Worm (Caenorhabditis elegans): ENCODE results near the gene idpb-4.

The idpb-4 gene

ce11 chrII:8742006-8742847, 4.9 kb upstream of the idpb-4 start (continued):
- no peak for TF ChIP-seq daf-16 (GFP tag; optimal IDR thresholded peaks at IDR 0.05)
- TF ChIP-seq daf-16 (tag; optimal IDR thresholded peaks at IDR 0.05) = peak; percentile 76
- TF ChIP-seq nhr-111 (GFP tag; optimal IDR thresholded peaks at IDR 0.05) = no peak
- TF ChIP-seq dpl-1 (GFP tag; optimal IDR thresholded peaks at IDR 0.05) = peak; percentile 20
- no peak for TF ChIP-seq zip-2 (tag; optimal IDR thresholded peaks at IDR 0.05)
- TF ChIP-seq rbr-2 (tag; optimal IDR thresholded peaks at IDR 0.05) = peak; percentile 1
- no peak for TF ChIP-seq ZK337.2 (GFP tag; IDR thresholded peaks at IDR 0.05)
- TF ChIP-seq zfp-2 (tag; optimal IDR thresholded peaks at IDR 0.05) = no peak
- peak; percentile 77 for TF ChIP-seq tra-1 (GFP tag; IDR thresholded peaks at IDR 0.05)
- peak; percentile 96 for TF ChIP-seq nhr-48 (tag; optimal IDR thresholded peaks at IDR 0.05)
- TF ChIP-seq zag-1 (tag; optimal IDR thresholded peaks at IDR 0.05) = no peak

- no peak for TF ChIP-seq skn-1 (tag; optimal IDR thresholded peaks at IDR 0.05)
- no peak for TF ChIP-seq daf-19 (GFP tag; conservative IDR thresholded peaks at IDR 0.05)
- TF ChIP-seq zag-1 (tag; optimal IDR thresholded peaks at IDR 0.05) = no peak
- no peak for TF ChIP-seq tag-97 (GFP tag; IDR thresholded peaks at IDR 0.05)
- no peak for TF ChIP-seq aly-2 (tag; optimal IDR thresholded peaks at IDR 0.05)
- TF ChIP-seq Y48G9A.11 (GFP tag; IDR thresholded peaks at IDR 0.05) = no peak
- TF ChIP-seq Y105C5A.15 (GFP tag; IDR thresholded peaks at IDR 0.05) = no peak
- TF ChIP-seq ztf-11 (tag; optimal IDR thresholded peaks at IDR 0.05) = no peak
- TF ChIP-seq lin-38 (GFP tag; IDR thresholded peaks at IDR 0.05) = no peak
- TF ChIP-seq set-16 (GFP tag; IDR thresholded peaks at IDR 0.05) = no peak
- no peak for TF ChIP-seq F37D6.2 (tag; optimal IDR thresholded peaks at IDR 0.05)
- TF ChIP-seq daf-16 (GFP tag; optimal IDR thresholded peaks at IDR 0.05) = peak in 1 of 2 experiments; percentile 48
- peak; percentile 40 for TF ChIP-seq daf-16 (tag; optimal IDR thresholded peaks at IDR 0.05)
- TF ChIP-seq cey-2 (tag; optimal IDR thresholded peaks at IDR 0.05; ENCODE audit: borderline replicate concordance, insufficient read depth) = no peak
- TF ChIP-seq php-3 (GFP tag; IDR thresholded peaks at IDR 0.05) = 0 out of 2 replicates have a peak, but pooled peaks have one; percentile 5
- TF ChIP-seq Y5F2A.4 (GFP tag; optimal IDR thresholded peaks at IDR 0.05) = no peak
- no peak for TF ChIP-seq lir-3 (tag; optimal IDR thresholded peaks at IDR 0.05)
- no peak for TF ChIP-seq ceh-44 (GFP tag; IDR thresholded peaks at IDR 0.05)
- peak in 1 of 2 experiments; percentile 39 for TF ChIP-seq lsy-2 (tag; optimal IDR thresholded peaks at IDR 0.05)
- no peak for TF ChIP-seq lim-7 (GFP tag; IDR thresholded peaks at IDR 0.05)
- no peak for TF ChIP-seq lin-29 (GFP tag; IDR thresholded peaks at IDR 0.05)
- TF ChIP-seq fkh-10 (GFP tag; optimal IDR thresholded peaks at IDR 0.05) = no peak
- TF ChIP-seq lin-15B (tag; optimal IDR thresholded peaks at IDR 0.05) = no peak
- no peak for TF ChIP-seq pha-4 (GFP tag; IDR thresholded peaks at IDR 0.05)
- no peak for TF ChIP-seq pha-4 (tag; optimal IDR thresholded peaks at IDR 0.05)
- no peak for TF ChIP-seq mdt-29 (GFP tag; IDR thresholded peaks at IDR 0.05)
- no peak for TF ChIP-seq Y75B8A.6 (GFP tag; IDR thresholded peaks at IDR 0.05)
- no peak for TF ChIP-seq nhr-237 (tag; optimal IDR thresholded peaks at IDR 0.05)
- TF ChIP-seq madf-5 (GFP tag; IDR thresholded peaks at IDR 0.05) = no peak
- no peak for TF ChIP-seq ceh-82 (tag; optimal IDR thresholded peaks at IDR 0.05)
- no peak for TF ChIP-seq duxl-1 (tag; optimal IDR thresholded peaks at IDR 0.05; ENCODE audit: poor library complexity)
- TF ChIP-seq D1046.2 (GFP tag; IDR thresholded peaks at IDR 0.05) = no peak
- TF ChIP-seq ceh-28 (tag; optimal IDR thresholded peaks at IDR 0.05) = no peak
- no peak for TF ChIP-seq ZK337.2 (GFP tag; IDR thresholded peaks at IDR 0.05)
- TF ChIP-seq hlh-11 (tag; optimal IDR thresholded peaks at IDR 0.05) = peak; percentile 62
- no peak for TF ChIP-seq ZK546.5 (tag; optimal IDR thresholded peaks at IDR 0.05)
- TF ChIP-seq tra-1 (GFP tag; IDR thresholded peaks at IDR 0.05) = peak; percentile 49; the same call in 1 of the 2 replicates
- no peak for TF ChIP-seq fos-1 (tag; optimal IDR thresholded peaks at IDR 0.05)
- no peak for TF ChIP-seq zip-2 (tag; optimal IDR thresholded peaks at IDR 0.05)
- TF ChIP-seq spr-3 (GFP tag; optimal IDR thresholded peaks at IDR 0.05) = no peak
- TF ChIP-seq aha-1 (tag) = peak; percentile 97
- no peak for TF ChIP-seq unc-39 (tag; optimal IDR thresholded peaks at IDR 0.05)
- no peak for TF ChIP-seq R02D3.7 (tag; optimal IDR thresholded peaks at IDR 0.05)
- TF ChIP-seq nhr-102 (tag; optimal IDR thresholded peaks at IDR 0.05) = no peak
Observed at ce11 chrII:8741277-8741676, 3.9 kb upstream of the idpb-4 start.

All from whole organism, L4 larva.